Fruit fly (Drosophila melanogaster) whole organism, prepupa: ENCODE data around the gene CG11927.

Experiments
- Blimp-1 ChIP-seq: fragments of 200-800 bp; sonication (Bioruptor generic); optimal IDR thresholded peaks from 3 replicates; lab custom pipeline; 2017; ENCODE audit warnings: missing biosample characterization, missing genetic modification characterization, mild to moderate bottlenecking, moderate library complexity, missing genetic modification reagents
- CG10631 ChIP-seq: fragments of 200-800 bp; sonication (Bioruptor generic); optimal IDR thresholded peaks from 2 replicates; lab custom pipeline; 2016; ENCODE audit warnings: missing biosample characterization, missing genetic modification characterization
- CG11294 ChIP-seq: fragments of 200-800 bp; sonication (Bioruptor generic); IDR thresholded peaks from 2 replicates; pipeline ENCODE4 v1.3.6; 2022; ENCODE audit warnings: missing biosample characterization, missing genetic modification characterization
- CG11762 ChIP-seq: fragments of 200-800 bp; sonication (Bioruptor generic); optimal IDR thresholded peaks from 3 replicates; lab custom pipeline; 2016; ENCODE audit warnings: missing biosample characterization, missing genetic modification characterization; ENCODE audit not compliant: insufficient read depth
- CG11902 ChIP-seq: fragments of 200-800 bp; sonication (Bioruptor generic); optimal IDR thresholded peaks from 3 replicates; lab custom pipeline; 2016; ENCODE audit warnings: missing biosample characterization, missing genetic modification characterization
- CG1621 ChIP-seq: fragments of 200-800 bp; sonication (Bioruptor generic); optimal IDR thresholded peaks from 3 replicates; lab custom pipeline; 2018; ENCODE audit warnings: missing biosample characterization, mild to moderate bottlenecking, missing genetic modification characterization
- CG16779 ChIP-seq: fragments of 200-800 bp; sonication (Bioruptor generic); optimal IDR thresholded peaks from 3 replicates; lab custom pipeline; 2017; ENCODE audit warnings: missing biosample characterization, mild to moderate bottlenecking, missing genetic modification characterization
- CG32006 ChIP-seq: fragments of 200-800 bp; sonication (Bioruptor generic); optimal IDR thresholded peaks from 3 replicates; lab custom pipeline; 2017; ENCODE audit warnings: missing biosample characterization, mild to moderate bottlenecking, missing genetic modification characterization
- CG34406 ChIP-seq: fragments of 200-800 bp; sonication (Bioruptor generic); optimal IDR thresholded peaks from 3 replicates; lab custom pipeline; 2016; ENCODE audit warnings: missing biosample characterization, missing genetic modification characterization
- CG4318 ChIP-seq: fragments of 200-800 bp; sonication (Bioruptor generic); optimal IDR thresholded peaks from 3 replicates; lab custom pipeline; 2017; ENCODE audit warnings: missing biosample characterization, mild to moderate bottlenecking, missing genetic modification characterization
- CG6163 ChIP-seq: fragments of 200-800 bp; sonication (Bioruptor generic); IDR thresholded peaks from 3 replicates; pipeline ENCODE4 v1.3.6; 2022; ENCODE audit warnings: missing biosample characterization, missing genetic modification characterization
- CG6792 ChIP-seq: fragments of 200-800 bp; sonication (Bioruptor generic); optimal IDR thresholded peaks from 3 replicates; lab custom pipeline; 2016; ENCODE audit warnings: missing biosample characterization, missing genetic modification characterization
- CG6808 ChIP-seq: fragments of 200-800 bp; sonication (Bioruptor generic); optimal IDR thresholded peaks from 3 replicates; lab custom pipeline; 2017; ENCODE audit warnings: missing biosample characterization, missing genetic modification characterization, mild to moderate bottlenecking, moderate library complexity, missing genetic modification reagents
- CG6854 ChIP-seq: fragments of 200-800 bp; sonication (Bioruptor generic); optimal IDR thresholded peaks from 2 replicates; lab custom pipeline; 2017; ENCODE audit warnings: missing biosample characterization, mild to moderate bottlenecking, missing genetic modification characterization
- CG7368 ChIP-seq: fragments of 200-800 bp; sonication (Bioruptor generic); optimal IDR thresholded peaks from 3 replicates; lab custom pipeline; 2016; ENCODE audit warnings: missing biosample characterization, missing genetic modification characterization
- CG8119 ChIP-seq: fragments of 200-800 bp; sonication (Bioruptor generic); IDR thresholded peaks from 3 replicates; pipeline ENCODE4 v1.3.6; 2022; ENCODE audit warnings: missing biosample characterization, missing genetic modification characterization
- CG8319 ChIP-seq: fragments of 200-800 bp; sonication (Bioruptor generic); optimal IDR thresholded peaks from 3 replicates; lab custom pipeline; 2016; ENCODE audit warnings: missing biosample characterization, missing genetic modification characterization
- CG8632 ChIP-seq: fragments of 200-800 bp; sonication (Bioruptor generic); optimal IDR thresholded peaks from 3 replicates; lab custom pipeline; 2016; ENCODE audit warnings: missing biosample characterization, missing genetic modification characterization
- CG9139 ChIP-seq: fragments of 200-800 bp; sonication (Bioruptor generic); optimal IDR thresholded peaks from 3 replicates; lab custom pipeline; 2017; ENCODE audit warnings: missing biosample characterization, mild to moderate bottlenecking, missing genetic modification characterization
- Eip75B ChIP-seq: fragments of 200-800 bp; sonication (Bioruptor generic); optimal IDR thresholded peaks from 3 replicates; lab custom pipeline; 2016; ENCODE audit warnings: missing biosample characterization, missing genetic modification characterization
- Ets21C ChIP-seq: fragments of 200-800 bp; sonication (Bioruptor generic); optimal IDR thresholded peaks from 3 replicates; lab custom pipeline; 2016; ENCODE audit warnings: missing biosample characterization, missing genetic modification characterization
- Gug ChIP-seq: fragments of 200-800 bp; sonication (Bioruptor generic); IDR thresholded peaks from 2 replicates; pipeline ENCODE4 v1.3.6; 2022; ENCODE audit warnings: missing biosample characterization, missing genetic modification characterization
- Hr39 ChIP-seq: fragments of 200-800 bp; sonication (Bioruptor generic); optimal IDR thresholded peaks from 2 replicates; lab custom pipeline; 2016; ENCODE audit warnings: missing biosample characterization, missing genetic modification characterization
- Hr4 ChIP-seq: fragments of 200-800 bp; sonication (Bioruptor generic); optimal IDR thresholded peaks from 3 replicates; lab custom pipeline; 2016; ENCODE audit warnings: missing biosample characterization, missing genetic modification characterization
- Lpt ChIP-seq: fragments of 200-800 bp; sonication (Bioruptor generic); optimal IDR thresholded peaks from 3 replicates; lab custom pipeline; 2016; ENCODE audit warnings: missing biosample characterization, missing genetic modification characterization
- Met ChIP-seq: fragments of 200-800 bp; sonication (Bioruptor generic); optimal IDR thresholded peaks from 3 replicates; lab custom pipeline; 2016; ENCODE audit warnings: missing biosample characterization, missing genetic modification characterization
- OdsH ChIP-seq: fragments of 200-800 bp; sonication (Bioruptor generic); optimal IDR thresholded peaks from 3 replicates; lab custom pipeline; 2016; ENCODE audit warnings: missing biosample characterization, missing genetic modification characterization
- Smox ChIP-seq: fragments of 200-800 bp; sonication (Bioruptor generic); optimal IDR thresholded peaks from 3 replicates; lab custom pipeline; 2016; ENCODE audit warnings: missing biosample characterization, missing genetic modification characterization
- Sox14 ChIP-seq: fragments of 200-800 bp; sonication (Bioruptor generic); optimal IDR thresholded peaks from 3 replicates; lab custom pipeline; 2016; ENCODE audit warnings: missing biosample characterization, missing genetic modification characterization
- Sox15 ChIP-seq: fragments of 200-800 bp; sonication (Bioruptor generic); optimal IDR thresholded peaks from 3 replicates; lab custom pipeline; 2016; ENCODE audit warnings: missing biosample characterization, missing genetic modification characterization
- achi ChIP-seq: fragments of 200-800 bp; sonication (Bioruptor generic); optimal IDR thresholded peaks from 3 replicates; lab custom pipeline; 2016; ENCODE audit warnings: missing biosample characterization, missing genetic modification characterization
- acj6 ChIP-seq: fragments of 200-800 bp; sonication (Bioruptor generic); optimal IDR thresholded peaks from 3 replicates; lab custom pipeline; 2016; ENCODE audit warnings: missing biosample characterization, missing genetic modification characterization
- dsx ChIP-seq: fragments of 200-800 bp; optimal IDR thresholded peaks from 3 replicates; lab custom pipeline; 2019; ENCODE audit warnings: missing biosample characterization, mild to moderate bottlenecking, missing genetic modification characterization, moderate library complexity; ENCODE audit not compliant: poor library complexity, severe bottlenecking
- eg ChIP-seq: fragments of 200-800 bp; sonication (Bioruptor generic); IDR thresholded peaks from 3 replicates; pipeline ENCODE4 v1.3.6; 2022; ENCODE audit warnings: missing biosample characterization, missing genetic modification characterization
- esn ChIP-seq: fragments of 200-800 bp; sonication (Bioruptor generic); optimal IDR thresholded peaks from 2 replicates; lab custom pipeline; 2016; ENCODE audit warnings: missing biosample characterization, mild to moderate bottlenecking, missing genetic modification characterization, moderate library complexity
- fkh ChIP-seq: fragments of 200-800 bp; sonication (Bioruptor generic); optimal IDR thresholded peaks from 3 replicates; lab custom pipeline; 2017; ENCODE audit warnings: missing biosample characterization, mild to moderate bottlenecking, missing genetic modification characterization, moderate library complexity
- lz ChIP-seq: fragments of 200-800 bp; sonication (Bioruptor generic); optimal IDR thresholded peaks from 3 replicates; lab custom pipeline; 2016; ENCODE audit warnings: missing biosample characterization, missing genetic modification characterization
- net ChIP-seq: fragments of 200-800 bp; sonication (Bioruptor generic); optimal IDR thresholded peaks from 3 replicates; lab custom pipeline; 2016; ENCODE audit warnings: missing biosample characterization, missing genetic modification characterization
- pdm3 ChIP-seq: fragments of 200-800 bp; sonication (Bioruptor generic); optimal IDR thresholded peaks from 3 replicates; lab custom pipeline; 2016; ENCODE audit warnings: missing biosample characterization, missing genetic modification characterization
- salr ChIP-seq, 2 experiments: fragments of 200-800 bp; sonication (Bioruptor generic); optimal IDR thresholded peaks; 3 replicates each; lab custom pipeline; 2016 to 2018; ENCODE audit warnings: missing biosample characterization in 2 of 2, missing genetic modification characterization in 2 of 2, mild to moderate bottlenecking in 1 of 2
- spab ChIP-seq: fragments of 200-800 bp; sonication (Bioruptor generic); optimal IDR thresholded peaks from 2 replicates; lab custom pipeline; 2017; ENCODE audit warnings: missing biosample characterization, mild to moderate bottlenecking, missing genetic modification characterization, missing genetic modification reagents
- ss ChIP-seq, 2 experiments: fragments of 200-800 bp; sonication (Bioruptor generic); optimal IDR thresholded peaks; 2 replicates in 1 of 2; 3 replicates in 1 of 2; lab custom pipeline; 2017 to 2018; ENCODE audit warnings: mild to moderate bottlenecking in 2 of 2, missing biosample characterization in 2 of 2, missing genetic modification characterization in 2 of 2, moderate library complexity in 1 of 2
- svp ChIP-seq: fragments of 200-800 bp; sonication (Bioruptor generic); peaks from one replicate; lab custom pipeline; 2016; ENCODE audit warnings: missing biosample characterization, missing genetic modification characterization
- topi ChIP-seq: fragments of 200-800 bp; sonication (Bioruptor generic); optimal IDR thresholded peaks from 3 replicates; lab custom pipeline; 2016; ENCODE audit warnings: missing biosample characterization, missing genetic modification characterization
- vri ChIP-seq: fragments of 200-800 bp; sonication (Bioruptor generic); optimal IDR thresholded peaks from 3 replicates; lab custom pipeline; 2016; ENCODE audit warnings: missing biosample characterization, mild to moderate bottlenecking, missing genetic modification characterization

CG11927 gene

DNA sequence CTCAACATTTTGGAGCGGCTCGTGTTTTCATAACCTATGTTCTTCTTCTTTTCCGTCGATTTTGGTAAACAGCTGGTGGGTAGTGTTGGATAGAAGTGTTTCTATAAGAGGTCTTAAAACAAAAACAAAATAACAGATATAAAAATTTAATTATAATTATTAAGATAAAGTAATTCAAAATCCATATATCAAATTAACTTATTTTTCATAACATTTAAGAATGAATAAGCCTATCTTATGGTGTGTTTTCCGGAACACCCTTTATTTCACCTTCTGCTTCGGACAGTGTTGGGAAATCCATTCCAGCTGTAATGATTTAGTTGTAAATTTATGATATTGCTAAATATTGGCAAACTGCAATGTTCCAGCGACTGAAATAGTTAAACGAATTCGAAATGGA, 2.8 kb downstream of the CG11927 start, which contains the start of the genes mRpS2 and Mon1 (continued):
- peak; percentile 91 for TF ChIP-seq Lpt (GFP tag; lab: Kevin White, UChicago)
- TF ChIP-seq CG16779: no peak
- TF ChIP-seq Hr4 (GFP tag; lab: Kevin White, UChicago): peak; percentile 89
- peak; percentile 89 for TF ChIP-seq Sox15
- TF ChIP-seq Sox14 (GFP tag; lab: Kevin White, UChicago): peak; percentile 86
- peak; percentile 97 for TF ChIP-seq OdsH
- peak; percentile 91 for TF ChIP-seq lz (GFP tag; lab: Kevin White, UChicago)
- peak; percentile 90 for TF ChIP-seq Met (GFP tag; lab: Kevin White, UChicago)

DNA sequence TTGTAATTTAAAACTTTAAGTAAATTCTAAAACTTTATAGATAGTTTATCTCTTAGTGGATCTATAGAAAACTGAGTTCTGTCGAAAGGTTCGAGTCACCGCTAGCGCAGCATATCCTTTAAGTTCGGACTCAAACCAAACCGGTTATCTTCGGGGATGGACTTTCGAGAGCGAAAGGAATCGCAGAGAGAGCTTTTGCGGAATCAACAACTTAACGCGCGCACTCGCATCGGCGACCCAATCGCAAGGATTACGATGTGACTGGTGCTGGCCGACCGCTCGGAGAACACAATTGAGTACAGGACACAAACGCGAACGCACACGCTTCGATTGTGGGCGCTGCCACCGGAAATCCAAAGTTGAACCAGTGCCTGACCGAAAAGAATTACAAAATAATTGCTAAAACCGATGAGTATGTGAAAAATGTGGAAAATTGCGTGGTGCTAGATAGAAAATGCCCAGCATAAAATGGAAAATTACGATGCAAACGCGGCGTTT, 5.1 kb downstream of the CG11927 start, which contains the start of gene smog:
smog (plus strand) TSS at position 260 of the 498 bp plus-strand sequence.
- TF ChIP-seq eg (GFP tag; lab: Robert Waterston, UW) (no peak), vri (GFP tag; lab: Kevin White, UChicago) (no peak), ss (GFP tag; optimal IDR thresholded peaks at IDR 0.05; lab: Kevin White, UChicago) (no peak), achi (GFP tag; lab: Kevin White, UChicago) (no peak), CG34406 (no peak), CG4318 (GFP tag; lab: Kevin White, UChicago) (no peak), OdsH (no peak)

DNA sequence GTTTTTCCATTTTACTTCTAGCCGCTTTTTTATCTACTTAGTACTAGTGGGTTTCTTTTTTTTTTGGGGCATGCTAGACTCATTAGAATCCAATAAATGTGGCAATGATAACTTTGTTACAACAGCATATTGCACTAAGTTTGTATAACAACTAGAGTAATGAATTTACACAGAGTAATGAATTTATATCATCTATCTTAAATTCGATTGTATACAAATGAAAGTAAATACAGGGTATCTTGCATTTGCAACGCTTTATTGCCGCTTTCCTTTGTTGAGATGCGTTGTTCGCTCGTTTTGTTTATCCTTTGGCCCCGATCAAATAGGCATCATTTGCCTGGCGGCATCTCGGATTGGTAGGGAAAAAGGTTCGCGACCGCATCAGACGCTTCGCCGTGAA, 7.3 kb downstream of the CG11927 start:
- TF ChIP-seq OdsH (no peak), Blimp-1 (GFP tag; lab: Kevin White, UChicago) (no peak), CG10631 (no peak), topi (no peak), salr (GFP tag; optimal IDR thresholded peaks at IDR 0.05; lab: Kevin White, UChicago) (no peak)
- TF ChIP-seq, all 60 proteins: peak for 0

DNA sequence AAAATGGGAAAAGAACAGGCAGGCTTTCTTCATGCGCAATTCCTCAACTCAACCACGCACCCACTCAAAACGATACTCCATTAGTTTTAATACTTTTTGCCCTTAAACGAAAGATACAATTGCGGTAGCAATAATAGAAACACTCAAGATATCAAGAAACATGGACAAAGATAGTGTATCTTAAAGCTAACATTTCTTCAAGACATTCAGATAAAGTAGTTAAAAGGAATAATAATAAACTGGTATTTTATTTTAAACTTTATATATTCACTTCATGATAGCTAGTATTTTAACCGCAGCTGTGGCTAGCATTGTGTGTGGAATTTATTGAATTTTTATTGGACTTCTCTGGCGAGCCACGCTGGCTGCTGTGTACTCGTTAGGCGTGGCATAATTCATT, 8.6 kb downstream of the CG11927 start:
- TF ChIP-seq CG11294 (no peak), CG6854 (GFP tag; lab: Kevin White, UChicago) (no peak), Hr4 (GFP tag; lab: Kevin White, UChicago) (peak; percentile 13), Smox (GFP tag; lab: Kevin White, UChicago) (no peak), CG10631 (peak; percentile 12), dsx (GFP tag; lab: Kevin White, UChicago) (no peak), CG7368 (GFP tag; lab: Kevin White, UChicago) (no peak), CG4318 (GFP tag; lab: Kevin White, UChicago) (no peak), CG11902 (GFP tag; lab: Kevin White, UChicago) (no peak), CG6792 (GFP tag; lab: Kevin White, UChicago) (no peak), fkh (GFP tag; lab: Kevin White, UChicago) (no peak), pdm3 (GFP tag; lab: Kevin White, UChicago) (no peak), Sox15 (no peak), Gug (GFP tag; lab: Robert Waterston, UW) (no peak), Ets21C (GFP tag; lab: Kevin White, UChicago) (no peak), Met (GFP tag; lab: Kevin White, UChicago) (peak; percentile 10), CG6808 (no peak), CG34406 (no peak), spab (GFP tag; lab: Kevin White, UChicago) (no peak), CG8319 (GFP tag; lab: Kevin White, UChicago) (no peak), Sox14 (GFP tag; lab: Kevin White, UChicago) (no peak), net (no peak), CG32006 (peak; percentile 27), Blimp-1 (GFP tag; lab: Kevin White, UChicago) (no peak), CG1621 (tag; lab: Kevin White, UChicago) (no peak), CG11762 (GFP tag; lab: Kevin White, UChicago) (no peak), CG8632 (GFP tag; lab: Kevin White, UChicago) (no peak), Eip75B (peak; percentile 9), CG6163 (GFP tag; lab: Robert Waterston, UW) (0 out of 3 replicates have a peak, but pooled peaks have one; percentile 20), CG9139 (GFP tag; lab: Kevin White, UChicago) (no peak), CG8119 (no peak), svp (GFP tag; lab: Kevin White, UChicago) (no peak), vri (GFP tag; lab: Kevin White, UChicago) (no peak), esn (GFP tag; lab: Kevin White, UChicago) (no peak), acj6 (GFP tag; lab: Kevin White, UChicago) (no peak), Hr39 (GFP tag; lab: Kevin White, UChicago) (no peak), topi (no peak)
